Worm (Caenorhabditis elegans) whole organism, L2 larva: ENCODE data around the gene lpr-6.

Experiments
- C34F6.9 ChIP-seq: fragments of 150-350 bp; optimal IDR thresholded peaks from 2 replicates; lab custom pipeline; 2014; ENCODE audit warnings: missing biosample characterization, missing genetic modification characterization
- F13H6.1 ChIP-seq: sonication (generic microtip); optimal IDR thresholded peaks from 2 replicates; lab custom pipeline; 2016; ENCODE audit warnings: missing genetic modification characterization, missing compliant biosample characterization
- R02D3.7 ChIP-seq: fragments of 150-350 bp; optimal IDR thresholded peaks from 2 replicates; lab custom pipeline; 2014; ENCODE audit warnings: missing biosample characterization, missing genetic modification characterization
- Y55F3AM.14 ChIP-seq: fragments of 200-800 bp; sonication (Bioruptor generic); optimal IDR thresholded peaks from 2 replicates; lab custom pipeline; 2018; ENCODE audit warnings: mild to moderate bottlenecking, missing genetic modification characterization, missing compliant biosample characterization
- ZK546.5 ChIP-seq: sonication (generic microtip); optimal IDR thresholded peaks from 2 replicates; lab custom pipeline; 2017; ENCODE audit warnings: missing biosample characterization, missing genetic modification characterization
- alr-1 ChIP-seq: fragments of 150-350 bp; optimal IDR thresholded peaks from 2 replicates; lab custom pipeline; 2014; ENCODE audit warnings: missing biosample characterization, missing genetic modification characterization
- aly-2 ChIP-seq: fragments of 150-350 bp; optimal IDR thresholded peaks from 2 replicates; lab custom pipeline; 2014; ENCODE audit warnings: missing biosample characterization, missing genetic modification characterization
- ama-1 ChIP-seq: fragments of 150-350 bp; optimal IDR thresholded peaks from 2 replicates; lab custom pipeline; 2018; ENCODE audit warnings: inconsistent platforms
- blmp-1 ChIP-seq: sonication (generic microtip); optimal IDR thresholded peaks from 2 replicates; lab custom pipeline; 2017; ENCODE audit warnings: missing genetic modification characterization, mild to moderate bottlenecking, missing compliant biosample characterization, antibody characterized with exemption, moderate library complexity; ENCODE audit not compliant: insufficient read depth
- ceh-16 ChIP-seq: fragments of 150-350 bp; optimal IDR thresholded peaks from 2 replicates; lab custom pipeline; 2014; ENCODE audit warnings: missing biosample characterization, missing genetic modification characterization
- ceh-82 ChIP-seq: fragments of 150-350 bp; optimal IDR thresholded peaks from 2 replicates; lab custom pipeline; 2014; ENCODE audit warnings: missing biosample characterization, missing genetic modification characterization
- crh-2 ChIP-seq: sonication (generic microtip); optimal IDR thresholded peaks from 2 replicates; lab custom pipeline; 2017; ENCODE audit warnings: missing biosample characterization, missing genetic modification characterization
- dmd-4 ChIP-seq: sonication (generic microtip); optimal IDR thresholded peaks from 2 replicates; lab custom pipeline; 2017; ENCODE audit warnings: missing biosample characterization, missing genetic modification characterization
- egl-27 ChIP-seq: sonication (generic microtip); optimal IDR thresholded peaks from 3 replicates; lab custom pipeline; 2017; ENCODE audit warnings: missing biosample characterization, missing genetic modification reagents, missing genetic modification characterization
- elt-1 ChIP-seq: fragments of 150-350 bp; optimal IDR thresholded peaks from 2 replicates; lab custom pipeline; 2014; ENCODE audit warnings: missing biosample characterization, missing genetic modification characterization
- elt-3 ChIP-seq: sonication (generic microtip); optimal IDR thresholded peaks from 2 replicates; lab custom pipeline; 2017; ENCODE audit warnings: missing biosample characterization, missing genetic modification characterization
- fos-1 ChIP-seq: fragments of 150-350 bp; optimal IDR thresholded peaks from 2 replicates; lab custom pipeline; 2014; ENCODE audit warnings: missing biosample characterization, missing genetic modification characterization
- gmeb-1 ChIP-seq: fragments of 150-350 bp; optimal IDR thresholded peaks from 2 replicates; lab custom pipeline; 2014; ENCODE audit warnings: missing biosample characterization, missing genetic modification characterization
- lin-11 ChIP-seq: fragments of 150-350 bp; sonication (generic microtip); optimal IDR thresholded peaks from 2 replicates; lab custom pipeline; 2014; ENCODE audit warnings: missing biosample characterization, missing genetic modification characterization, inconsistent platforms, mixed read lengths
- lin-13 ChIP-seq: fragments of 150-350 bp; optimal IDR thresholded peaks from 2 replicates; lab custom pipeline; 2014; ENCODE audit warnings: missing biosample characterization, missing genetic modification reagents, missing genetic modification characterization
- lin-39 ChIP-seq: fragments of 150-350 bp; optimal IDR thresholded peaks from 2 replicates; lab custom pipeline; 2014; ENCODE audit warnings: missing biosample characterization, missing genetic modification reagents, missing genetic modification characterization
- lsy-2 ChIP-seq, 2 experiments: fragments of 150-350 bp in 1 of 2; sonication (generic microtip) in 1 of 2; optimal IDR thresholded peaks; 2 replicates each; lab custom pipeline; 2014 to 2017; ENCODE audit warnings: missing biosample characterization in 2 of 2, missing genetic modification characterization in 2 of 2
- mab-5 ChIP-seq: fragments of 150-350 bp; optimal IDR thresholded peaks from 2 replicates; lab custom pipeline; 2014; ENCODE audit warnings: missing biosample characterization, missing genetic modification characterization
- mbf-1 ChIP-seq: sonication (generic microtip); optimal IDR thresholded peaks from 2 replicates; lab custom pipeline; 2017; ENCODE audit warnings: missing biosample characterization, missing genetic modification characterization
- mdl-1 ChIP-seq, 2 experiments: fragments of 150-350 bp in 1 of 2; sonication (generic microtip) in 1 of 2; optimal IDR thresholded peaks; 2 replicates each; lab custom pipeline; 2017; ENCODE audit warnings: missing biosample characterization in 2 of 2, missing genetic modification characterization in 2 of 2
- nhr-10 ChIP-seq: sonication (generic microtip); optimal IDR thresholded peaks from 2 replicates; lab custom pipeline; 2017; ENCODE audit warnings: missing biosample characterization, missing genetic modification characterization
- nhr-11 ChIP-seq: fragments of 150-350 bp; optimal IDR thresholded peaks from 2 replicates; lab custom pipeline; 2014; ENCODE audit warnings: missing biosample characterization, missing genetic modification characterization
- nhr-12 ChIP-seq: fragments of 150-350 bp; optimal IDR thresholded peaks from 2 replicates; lab custom pipeline; 2014; ENCODE audit warnings: missing biosample characterization, missing genetic modification characterization
- nhr-129 ChIP-seq: fragments of 150-350 bp; optimal IDR thresholded peaks from 2 replicates; lab custom pipeline; 2014; ENCODE audit warnings: missing biosample characterization, missing genetic modification characterization
- nhr-21 ChIP-seq: fragments of 150-350 bp; optimal IDR thresholded peaks from 2 replicates; lab custom pipeline; 2014; ENCODE audit warnings: missing biosample characterization, missing genetic modification characterization
- nhr-23 ChIP-seq: fragments of 150-350 bp; optimal IDR thresholded peaks from 2 replicates; lab custom pipeline; 2014; ENCODE audit warnings: missing biosample characterization, missing genetic modification reagents, missing genetic modification characterization
- nhr-237 ChIP-seq: fragments of 150-350 bp; optimal IDR thresholded peaks from 2 replicates; lab custom pipeline; 2014; ENCODE audit warnings: missing biosample characterization, missing genetic modification characterization
- nhr-25 ChIP-seq: fragments of 150-350 bp; sonication (generic microtip); optimal IDR thresholded peaks from 3 replicates; lab custom pipeline; 2014; ENCODE audit warnings: missing biosample characterization, missing genetic modification characterization
- nhr-6 ChIP-seq: fragments of 150-350 bp; optimal IDR thresholded peaks from 2 replicates; lab custom pipeline; 2014; ENCODE audit warnings: missing biosample characterization, missing genetic modification characterization
- nhr-77 ChIP-seq: fragments of 150-350 bp; optimal IDR thresholded peaks from 2 replicates; lab custom pipeline; 2014; ENCODE audit warnings: missing biosample characterization, missing genetic modification characterization
- peb-1 ChIP-seq: fragments of 150-350 bp; optimal IDR thresholded peaks from 2 replicates; lab custom pipeline; 2014; ENCODE audit warnings: missing biosample characterization, missing genetic modification characterization
- sem-4 ChIP-seq: fragments of 150-350 bp; optimal IDR thresholded peaks from 2 replicates; lab custom pipeline; 2014; ENCODE audit warnings: missing biosample characterization, missing genetic modification reagents, missing genetic modification characterization
- skn-1 ChIP-seq: sonication (generic microtip); optimal IDR thresholded peaks from 2 replicates; lab custom pipeline; 2017; ENCODE audit warnings: missing biosample characterization, missing genetic modification characterization
- sma-3 ChIP-seq: sonication (generic microtip); optimal IDR thresholded peaks from 2 replicates; lab custom pipeline; 2016; ENCODE audit warnings: missing genetic modification reagents, missing genetic modification characterization, missing compliant biosample characterization
- sma-9 ChIP-seq, 2 experiments: fragments of 150-350 bp in 1 of 2; sonication (generic microtip) in 1 of 2; optimal IDR thresholded peaks; 2 replicates each; lab custom pipeline; 2014 to 2016; ENCODE audit warnings: missing genetic modification characterization in 2 of 2, mild to moderate bottlenecking in 1 of 2, missing biosample characterization in 1 of 2, missing compliant biosample characterization in 1 of 2, missing genetic modification reagents in 1 of 2, moderate library complexity in 1 of 2
- snpc-4 ChIP-seq: fragments of 150-350 bp; optimal IDR thresholded peaks from 2 replicates; lab custom pipeline; 2014; ENCODE audit warnings: missing biosample characterization, missing genetic modification characterization
- unc-39 ChIP-seq: fragments of 150-350 bp; optimal IDR thresholded peaks from 2 replicates; lab custom pipeline; 2014; ENCODE audit warnings: missing biosample characterization, missing genetic modification characterization
- unc-55 ChIP-seq: fragments of 150-350 bp; sonication (generic microtip); optimal IDR thresholded peaks from 3 replicates; lab custom pipeline; 2014; ENCODE audit warnings: missing biosample characterization, missing genetic modification reagents, missing genetic modification characterization
- unc-62 ChIP-seq: fragments of 150-350 bp; optimal IDR thresholded peaks from 2 replicates; lab custom pipeline; 2014; ENCODE audit warnings: missing biosample characterization, missing genetic modification reagents, missing genetic modification characterization
- zag-1 ChIP-seq: fragments of 150-350 bp; optimal IDR thresholded peaks from 2 replicates; lab custom pipeline; 2014; ENCODE audit warnings: missing biosample characterization, missing genetic modification characterization
- ztf-1 ChIP-seq: fragments of 200-800 bp; sonication (Bioruptor generic); conservative IDR thresholded peaks from 2 replicates; pipeline ENCODE4 v1.3.6; 2022; ENCODE audit warnings: missing genetic modification characterization, missing compliant biosample characterization
- ztf-11 ChIP-seq: sonication (generic microtip); optimal IDR thresholded peaks from 2 replicates; lab custom pipeline; 2017; ENCODE audit warnings: missing biosample characterization, missing genetic modification characterization
- ztf-4 ChIP-seq: fragments of 150-350 bp; optimal IDR thresholded peaks from 2 replicates; lab custom pipeline; 2014; ENCODE audit warnings: missing biosample characterization, missing genetic modification characterization

lpr-6 gene

DNA sequence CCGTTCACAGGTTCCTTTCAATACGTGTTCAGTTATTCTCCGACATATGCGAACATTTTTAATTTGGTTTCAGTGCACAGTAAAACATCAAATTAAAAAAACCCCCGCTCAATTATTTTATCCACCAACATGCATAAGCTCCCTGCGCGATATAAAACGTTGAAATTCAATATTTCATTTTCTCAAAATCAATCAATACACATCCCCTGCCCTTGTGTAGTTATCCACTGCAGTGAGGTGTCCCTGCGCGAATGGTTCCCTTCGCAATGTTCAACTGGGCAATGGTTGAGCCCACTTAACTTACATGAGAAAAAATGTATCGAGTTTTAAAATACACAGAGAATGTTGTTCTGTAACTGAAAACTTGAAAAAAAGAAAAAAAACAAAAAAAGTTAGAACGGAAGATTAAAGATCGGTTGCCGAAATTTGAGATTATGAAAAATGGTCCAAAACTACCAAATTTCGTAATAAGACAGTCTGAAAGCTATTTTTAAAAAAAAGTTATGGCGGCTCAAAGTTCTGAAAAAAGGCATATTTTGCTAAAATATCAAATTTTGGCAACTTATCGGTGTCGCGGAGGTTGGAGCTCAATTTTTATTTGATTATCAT lies 34.3 kb downstream of the lpr-6 start (continued):
- TF ChIP-seq crh-2 (tag; lab: Kevin White, UChicago) (peak; percentile 100), sem-4 (peak; percentile 99), sma-9 (GFP tag; optimal IDR thresholded peaks at IDR 0.05; lab: Kevin White, UChicago) (peak; percentile 100), sma-9 (tag; optimal IDR thresholded peaks at IDR 0.05; lab: Kevin White, UChicago) (peak; percentile 94)

ce11 chrX:11095480-11095879 lies 35.7 kb downstream of the lpr-6 start:
- TF ChIP-seq ceh-82 (tag; lab: Kevin White, UChicago) (peak; percentile 24), fos-1 (peak; percentile 77), ztf-11 (no peak), nhr-129 (peak; percentile 85), nhr-77 (no peak), alr-1 (no peak), zag-1 (tag; lab: Kevin White, UChicago) (peak; percentile 60), ama-1 (lab: Kevin White, UChicago) (no peak), ztf-1 (GFP tag; lab: Robert Waterston, UW) (no peak), mbf-1 (tag; lab: Kevin White, UChicago) (no peak), F13H6.1 (tag; lab: Kevin White, UChicago) (peak; percentile 72), lsy-2 (tag; optimal IDR thresholded peaks at IDR 0.05; lab: Kevin White, UChicago) (peak in 1 of 2 experiments; percentile 76), egl-27 (tag; lab: Kevin White, UChicago) (peak; percentile 71), Y55F3AM.14 (peak; percentile 51), ztf-4 (tag; lab: Kevin White, UChicago) (no peak), nhr-25 (no peak), nhr-21 (tag; lab: Kevin White, UChicago) (peak; percentile 75), elt-3 (no peak), unc-62 (GFP tag; lab: Kevin White, UChicago) (no peak), blmp-1 (peak; percentile 59), lin-13 (GFP tag; lab: Kevin White, UChicago) (peak; percentile 80), unc-55 (GFP tag; lab: Kevin White, UChicago) (peak; percentile 86), dmd-4 (tag; lab: Kevin White, UChicago) (peak; percentile 13), lin-11 (peak; percentile 79), C34F6.9 (tag; lab: Kevin White, UChicago) (peak; percentile 60), sem-4 (peak; percentile 58), nhr-12 (tag; lab: Kevin White, UChicago) (no peak), nhr-10 (tag; lab: Kevin White, UChicago) (peak; percentile 11), sma-3 (GFP tag; lab: Kevin White, UChicago) (peak; percentile 82), nhr-23 (no peak), lin-39 (tag; lab: Kevin White, UChicago) (no peak), ceh-16 (no peak), nhr-237 (tag; lab: Kevin White, UChicago) (peak; percentile 34), unc-39 (tag; lab: Kevin White, UChicago) (peak; percentile 10), R02D3.7 (tag; lab: Kevin White, UChicago) (no peak), mab-5 (tag; lab: Kevin White, UChicago) (peak; percentile 84), sma-9 (GFP tag; optimal IDR thresholded peaks at IDR 0.05; lab: Kevin White, UChicago) (peak; percentile 79), sma-9 (tag; optimal IDR thresholded peaks at IDR 0.05; lab: Kevin White, UChicago) (no peak), aly-2 (tag; lab: Kevin White, UChicago) (no peak), nhr-6 (tag; lab: Kevin White, UChicago) (peak; percentile 60), mdl-1 (tag; optimal IDR thresholded peaks at IDR 0.05; lab: Kevin White, UChicago) (peak in 1 of 2 experiments; percentile 86), ZK546.5 (tag; lab: Kevin White, UChicago) (no peak), nhr-11 (tag; lab: Kevin White, UChicago) (no peak), snpc-4 (no peak), crh-2 (tag; lab: Kevin White, UChicago) (peak; percentile 79), elt-1 (tag; lab: Kevin White, UChicago) (no peak), peb-1 (no peak), gmeb-1 (tag; lab: Kevin White, UChicago) (peak; percentile 21), skn-1 (tag; lab: Kevin White, UChicago) (no peak)
